Worm (Caenorhabditis elegans): ENCODE measurements around the gene F45E10.2.

DNA sequence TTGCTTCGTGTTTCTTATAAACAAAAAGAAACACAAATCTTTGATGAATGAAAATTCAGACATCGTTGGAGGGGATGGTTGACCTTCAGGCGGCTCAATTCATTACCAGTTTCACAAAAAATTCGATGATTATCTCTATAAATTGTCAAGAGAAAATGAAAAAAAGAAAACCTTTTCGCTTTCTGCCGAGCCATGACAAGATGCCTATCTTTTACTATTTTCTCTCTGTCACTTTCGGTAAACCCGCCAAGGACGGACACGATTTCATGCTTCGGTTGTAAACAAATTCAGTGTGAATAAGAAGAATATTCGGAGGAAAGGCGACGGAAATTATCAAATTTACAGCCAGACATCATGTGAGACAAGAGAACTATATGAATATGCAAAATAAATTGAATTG lies 34.4 kb downstream of the F45E10.2 start:
- TF ChIP-seq ama-1 (optimal IDR thresholded peaks at IDR 0.05) = no peak
- TF ChIP-seq hlh-6 (tag; optimal IDR thresholded peaks at IDR 0.05) = no peak
- no peak for TF ChIP-seq eyg-1 (tag; optimal IDR thresholded peaks at IDR 0.05)
- TF ChIP-seq ceh-2 (tag; optimal IDR thresholded peaks at IDR 0.05) = no peak
- TF ChIP-seq pqm-1 (tag; optimal IDR thresholded peaks at IDR 0.05) = no peak
- no peak for TF ChIP-seq nfya-1 (tag; optimal IDR thresholded peaks at IDR 0.05)
- TF ChIP-seq nhr-11 (tag; optimal IDR thresholded peaks at IDR 0.05) = no peak
- TF ChIP-seq ttx-3 (tag; optimal IDR thresholded peaks at IDR 0.05) = no peak

Measured in whole organism, late embryonic.